Worm (Caenorhabditis elegans): Measurements from ENCODE around the gene col-124.

Gene col-124

DNA sequence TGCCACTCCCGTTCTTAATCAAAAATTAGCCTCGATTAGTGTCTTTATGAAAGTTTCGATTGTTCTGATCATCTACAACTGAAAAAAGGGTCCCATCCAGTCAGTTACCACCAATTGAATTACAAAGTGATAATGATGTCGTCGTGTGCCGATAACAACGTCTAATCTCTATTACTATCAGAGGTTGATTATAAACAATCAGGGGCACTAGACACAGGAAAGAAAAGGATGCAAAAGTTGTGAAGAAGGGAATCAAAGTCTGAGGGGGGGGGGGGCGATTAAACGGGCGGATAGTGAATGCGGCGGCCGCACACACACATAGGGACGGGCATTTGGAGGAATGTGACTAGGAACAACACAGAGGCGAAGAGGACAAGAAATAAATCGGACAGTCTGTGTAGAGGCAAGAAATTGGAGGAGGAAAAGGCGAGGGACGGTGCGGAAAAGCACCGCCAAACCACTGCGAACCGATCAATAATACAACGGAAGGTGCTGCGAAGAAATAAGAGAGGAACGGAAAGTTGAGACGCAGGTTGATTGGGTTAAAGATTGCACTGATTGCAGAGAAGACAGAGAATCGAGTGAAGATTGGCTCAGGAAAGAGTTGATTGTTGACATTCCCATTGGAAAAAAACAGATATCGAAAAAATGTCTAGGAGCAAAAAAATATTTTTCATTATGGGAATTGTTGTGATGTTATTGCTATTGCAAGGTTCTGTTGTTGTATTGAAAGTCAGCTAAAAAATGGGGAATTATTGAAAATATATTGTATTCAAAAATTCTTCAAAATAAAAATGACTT, 41.1 kb upstream of the col-124 start (continued):
- no peak for TF ChIP-seq ztf-16 (tag; optimal IDR thresholded peaks at IDR 0.05)
- TF ChIP-seq zip-5 (tag; optimal IDR thresholded peaks at IDR 0.05) = no peak
- TF ChIP-seq ceh-18 (tag; optimal IDR thresholded peaks at IDR 0.05) = no peak
- TF ChIP-seq nfya-1 (tag; optimal IDR thresholded peaks at IDR 0.05) = peak; percentile 39

DNA sequence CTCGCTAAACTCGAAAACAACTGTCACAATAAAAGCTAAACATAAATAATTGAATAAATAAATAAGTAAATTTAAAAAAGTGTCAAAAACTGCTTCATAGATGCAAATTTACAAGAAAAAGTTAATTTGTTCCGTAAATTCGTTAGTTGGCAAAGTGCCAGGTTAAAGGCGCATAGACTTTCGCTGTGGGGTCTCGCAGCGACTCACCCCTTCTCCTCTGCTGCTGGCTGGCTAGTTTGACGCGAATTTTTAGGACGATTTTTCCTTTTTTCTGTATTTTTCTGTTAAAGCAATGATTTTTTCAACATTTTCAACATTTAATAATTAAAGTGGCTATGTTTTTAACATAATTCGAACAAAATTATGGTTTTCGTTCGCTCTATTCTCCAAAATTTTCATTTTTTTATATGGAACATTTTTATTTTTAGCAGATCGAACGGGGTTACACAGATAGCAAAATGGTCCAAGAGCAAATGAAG, 40.0 kb upstream of the col-124 start, which contains the start of gene rack-1:
Gene rack-1, plus strand, starts transcription at position 429 of the 479 bp plus-strand sequence.
- TF ChIP-seq unc-42 (tag; optimal IDR thresholded peaks at IDR 0.05) = peak; percentile 66
- no peak for TF ChIP-seq ceh-48 (tag; optimal IDR thresholded peaks at IDR 0.05)
- TF ChIP-seq ceh-31 (tag; optimal IDR thresholded peaks at IDR 0.05) = peak; percentile 11
- TF ChIP-seq pat-9 (tag; optimal IDR thresholded peaks at IDR 0.05) = no peak
- peak; percentile 3 for TF ChIP-seq fax-1 (tag; optimal IDR thresholded peaks at IDR 0.05)
- no peak for TF ChIP-seq ceh-2 (tag; optimal IDR thresholded peaks at IDR 0.05)
- peak; percentile 20 for TF ChIP-seq nfya-1 (tag; optimal IDR thresholded peaks at IDR 0.05)

DNA sequence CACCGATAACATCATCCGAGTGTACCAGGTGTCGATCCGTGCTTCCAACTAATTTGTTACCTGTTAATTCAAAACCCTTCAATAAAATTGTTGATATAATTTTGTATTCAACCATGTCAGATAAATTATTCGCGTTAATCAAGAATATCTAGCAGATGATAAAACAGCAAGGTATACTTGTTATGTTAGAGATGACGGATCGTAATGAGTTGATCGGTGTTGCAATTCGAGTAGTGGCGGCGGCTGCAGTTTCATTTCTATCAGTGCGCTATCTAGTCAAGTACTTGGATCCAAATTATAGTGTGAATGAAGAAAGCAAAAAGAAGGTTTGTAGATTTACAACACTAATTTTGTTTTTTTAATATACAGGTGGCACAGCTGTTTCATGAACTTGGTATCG, 38.5 kb upstream of the col-124 start, which contains the start of gene mspn-1:
Gene mspn-1, plus strand, starts transcription at position 190 of the 400 bp plus-strand sequence.
- TF ChIP-seq ceh-34 (tag; optimal IDR thresholded peaks at IDR 0.05) (no peak), C38D4.7 (GFP tag; optimal IDR thresholded peaks at IDR 0.05) (no peak)

DNA sequence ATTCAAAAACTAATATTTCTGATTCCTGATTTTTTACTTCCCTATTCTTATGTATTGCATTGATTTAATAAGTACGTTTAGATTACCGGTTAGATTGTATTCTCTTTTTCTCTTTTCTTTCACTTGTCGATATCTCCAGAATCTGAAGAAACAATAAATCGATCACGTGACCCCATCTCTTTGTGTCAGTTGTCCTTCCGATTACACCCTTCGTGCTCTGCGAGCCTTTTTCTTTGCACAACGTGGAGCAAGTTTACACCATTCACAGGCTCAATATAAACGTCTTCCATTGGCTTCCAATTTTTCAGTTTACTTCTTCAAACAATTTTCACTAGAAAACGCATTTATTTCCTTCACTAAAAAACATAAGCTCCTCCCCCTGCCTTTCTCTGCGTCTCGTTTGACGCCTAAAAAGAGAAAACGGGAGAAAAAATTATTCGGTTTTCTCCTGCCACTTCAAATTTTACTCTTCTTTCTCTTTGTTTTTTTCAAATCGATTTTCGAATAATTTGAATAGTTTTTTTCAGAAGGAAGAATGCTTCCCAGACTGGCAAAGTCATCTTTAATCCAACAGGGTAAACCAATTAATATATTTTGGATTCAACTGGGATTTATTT, 36.0 kb upstream of the col-124 start, which contains the start of gene gta-1:
Gene gta-1, plus strand, starts transcription at position 528 of the 617 bp plus-strand sequence.
- TF ChIP-seq ceh-30 (tag; optimal IDR thresholded peaks at IDR 0.05) (no peak), unc-55 (GFP tag; optimal IDR thresholded peaks at IDR 0.05) (peak; percentile 70), odd-2 (tag; optimal IDR thresholded peaks at IDR 0.05) (no peak), eyg-1 (tag; optimal IDR thresholded peaks at IDR 0.05) (no peak), tbx-2 (tag; optimal IDR thresholded peaks at IDR 0.05) (no peak), ceh-48 (tag; optimal IDR thresholded peaks at IDR 0.05) (no peak), ztf-16 (tag; optimal IDR thresholded peaks at IDR 0.05) (no peak), hlh-30 (tag; optimal IDR thresholded peaks at IDR 0.05; ENCODE audit: insufficient read depth) (peak; percentile 83), nfya-1 (tag; optimal IDR thresholded peaks at IDR 0.05) (no peak)

DNA sequence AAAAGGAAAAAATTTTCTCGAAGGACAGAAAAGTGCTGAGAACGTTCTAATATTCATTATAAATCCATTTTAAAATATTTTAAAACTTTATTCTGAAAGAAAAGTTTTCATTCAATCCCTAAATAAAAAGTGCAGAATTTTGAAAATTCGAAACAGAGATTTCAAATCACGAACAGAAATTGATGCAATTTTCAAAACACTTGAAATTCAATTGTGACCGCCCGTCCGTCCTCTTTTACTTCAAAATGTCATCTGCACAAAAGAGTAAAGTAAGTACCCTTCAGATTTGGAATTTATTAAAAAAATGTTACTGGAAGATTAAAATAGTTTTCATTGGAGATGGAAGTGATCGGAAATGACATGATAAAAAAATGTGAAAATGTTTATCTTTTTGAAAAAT, 27.7 kb upstream of the col-124 start:
- TF ChIP-seq unc-42 (tag; optimal IDR thresholded peaks at IDR 0.05) (peak; percentile 34), F13H6.1 (tag; optimal IDR thresholded peaks at IDR 0.05) (no peak), che-1 (tag; optimal IDR thresholded peaks at IDR 0.05) (no peak)

DNA sequence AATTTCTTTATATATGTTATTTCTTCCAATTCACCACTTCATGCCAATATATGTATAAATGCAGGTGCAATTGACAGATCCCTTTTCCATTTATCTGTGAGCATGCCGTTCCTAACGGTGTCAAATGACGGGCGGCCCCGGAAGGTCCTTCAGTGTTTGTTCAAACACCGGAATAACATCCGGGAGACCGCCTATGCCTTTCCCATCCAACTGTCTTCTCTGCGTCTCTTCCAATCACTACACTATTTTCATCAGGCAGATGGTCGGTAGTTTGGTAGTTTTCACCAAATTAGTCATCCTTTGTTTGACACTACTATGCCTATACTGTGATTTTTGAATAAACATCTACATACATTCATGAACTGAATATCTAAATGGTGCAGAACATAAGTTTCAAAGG, 25.7 kb upstream of the col-124 start:
- TF ChIP-seq tbx-7 (tag; optimal IDR thresholded peaks at IDR 0.05) (no peak), ceh-34 (tag; optimal IDR thresholded peaks at IDR 0.05) (peak; percentile 52), ceh-45 (GFP tag; IDR thresholded peaks at IDR 0.05) (no peak)

DNA sequence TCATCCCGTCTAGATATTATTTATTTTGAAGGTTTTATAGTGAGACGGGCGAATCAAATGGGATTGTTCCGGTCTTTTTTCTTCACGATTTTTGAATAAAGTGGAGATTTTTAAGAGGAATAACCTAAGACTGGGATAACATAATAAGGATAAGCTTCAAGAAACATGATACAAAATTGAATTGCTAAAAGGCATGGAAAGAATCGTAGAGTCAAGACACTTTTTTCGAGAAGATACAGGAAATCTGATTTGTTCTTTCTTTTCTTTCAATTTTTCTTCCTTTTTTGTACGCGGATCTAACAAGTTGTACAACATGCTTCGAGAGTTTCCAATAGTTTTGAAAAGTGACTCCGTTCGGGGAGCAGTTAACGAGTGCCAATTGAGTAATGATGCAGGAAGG, 24.8 kb upstream of the col-124 start:
- TF ChIP-seq pha-2 (tag; optimal IDR thresholded peaks at IDR 0.05) (no peak), unc-42 (tag; optimal IDR thresholded peaks at IDR 0.05) (peak; percentile 82)

DNA sequence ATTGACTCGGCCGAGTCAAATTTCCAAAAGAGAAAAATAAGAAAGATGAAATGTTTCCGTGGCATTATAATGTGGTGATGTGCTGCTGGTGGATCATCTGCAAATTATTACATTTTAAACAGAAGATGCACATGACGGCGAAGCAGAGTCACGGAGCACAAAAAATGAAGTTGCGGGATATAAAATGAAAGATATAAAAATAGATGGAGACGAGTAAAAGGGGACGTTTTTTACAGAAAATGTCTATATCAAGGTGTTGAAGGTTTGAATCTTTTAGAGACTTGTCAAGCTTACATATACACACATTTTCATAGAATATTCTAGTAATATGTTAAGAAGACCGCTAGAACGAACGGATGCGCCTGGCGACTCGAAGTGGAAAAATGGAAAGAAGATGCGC, 21.9 kb upstream of the col-124 start, which contains the start of gene ptrg-1:
Gene ptrg-1, minus strand, starts transcription at position 101 of the 400 bp plus-strand sequence.
- TF ChIP-seq ceh-30 (tag; optimal IDR thresholded peaks at IDR 0.05) (no peak), unc-42 (tag; optimal IDR thresholded peaks at IDR 0.05) (no peak), pqm-1 (tag; optimal IDR thresholded peaks at IDR 0.05) (no peak), pha-2 (tag; optimal IDR thresholded peaks at IDR 0.05) (no peak), gmeb-2 (tag; optimal IDR thresholded peaks at IDR 0.05) (no peak), sox-4 (tag; optimal IDR thresholded peaks at IDR 0.05) (no peak), hlh-13 (GFP tag; optimal IDR thresholded peaks at IDR 0.05) (no peak), ceh-48 (tag; optimal IDR thresholded peaks at IDR 0.05) (no peak), madf-2 (tag; optimal IDR thresholded peaks at IDR 0.05) (no peak), npax-4 (tag; optimal IDR thresholded peaks at IDR 0.05) (no peak), nhr-11 (tag; optimal IDR thresholded peaks at IDR 0.05) (no peak), tbx-7 (tag; optimal IDR thresholded peaks at IDR 0.05) (no peak), pat-9 (tag; optimal IDR thresholded peaks at IDR 0.05) (no peak), ttx-3 (tag; optimal IDR thresholded peaks at IDR 0.05) (no peak)

Data from whole organism, late embryonic.